Worm (Caenorhabditis elegans): ENCODE data around the gene T22C8.1.

DNA sequence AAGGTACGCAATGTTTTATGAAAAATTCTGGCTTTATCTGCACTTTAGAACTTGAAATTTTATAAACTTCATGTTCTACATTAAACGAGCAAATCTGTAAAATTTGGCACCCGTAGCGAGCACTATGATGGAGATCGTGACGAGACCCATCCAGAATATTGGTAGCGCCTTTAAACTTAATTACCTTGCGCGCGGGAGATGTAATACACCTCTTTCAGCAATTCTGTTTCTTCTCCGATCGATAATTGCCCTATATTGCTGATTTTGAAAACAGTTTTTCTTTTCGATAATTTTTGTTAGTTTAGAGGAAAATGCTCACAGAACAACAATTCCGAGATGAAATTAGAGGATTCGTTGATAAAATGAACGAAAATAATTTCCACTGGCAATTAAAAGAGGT lies 46.3 kb downstream of the T22C8.1 start, which contains the start of gene atg-10:
- TF ChIP-seq snpc-4 (tag; optimal IDR thresholded peaks at IDR 0.05) (no peak), unc-130 (GFP tag; optimal IDR thresholded peaks at IDR 0.05) (no peak), nhr-11 (tag; optimal IDR thresholded peaks at IDR 0.05) (no peak), nhr-48 (tag; optimal IDR thresholded peaks at IDR 0.05) (no peak), nhr-76 (tag; optimal IDR thresholded peaks at IDR 0.05) (no peak), fos-1 (tag; optimal IDR thresholded peaks at IDR 0.05) (no peak), lin-13 (GFP tag; optimal IDR thresholded peaks at IDR 0.05) (no peak), pqm-1 (tag; optimal IDR thresholded peaks at IDR 0.05) (no peak), nhr-77 (tag; optimal IDR thresholded peaks at IDR 0.05) (no peak), lim-7 (GFP tag; IDR thresholded peaks at IDR 0.05) (no peak), nhr-111 (GFP tag; optimal IDR thresholded peaks at IDR 0.05) (no peak), lir-3 (tag; optimal IDR thresholded peaks at IDR 0.05) (no peak), ceh-28 (tag; optimal IDR thresholded peaks at IDR 0.05) (no peak), ama-1 (optimal IDR thresholded peaks at IDR 0.05) (peak; percentile 43)

All from whole organism, L4 larva.